Fruit fly (Drosophila melanogaster) whole organism, adult: Measurements from ENCODE around the gene Prat.
A peak's percentile ranks its signal among the peaks of the same experiment; 100 is the strongest.

Experiments
- CG11617 ChIP-seq: fragments of 200-800 bp; sonication (Bioruptor generic); optimal IDR thresholded peaks from 2 replicates; lab custom pipeline; 2017; ENCODE audit warnings: mild to moderate bottlenecking, missing biosample characterization, missing genetic modification reagents, missing genetic modification characterization
- CG12768 ChIP-seq: fragments of 200-800 bp; sonication (Bioruptor generic); optimal IDR thresholded peaks from 2 replicates; lab custom pipeline; 2017; ENCODE audit warnings: missing biosample characterization, missing genetic modification characterization, mild to moderate bottlenecking, moderate library complexity, missing genetic modification reagents
- CG14711 ChIP-seq: fragments of 200-800 bp; sonication (Bioruptor generic); optimal IDR thresholded peaks from 2 replicates; lab custom pipeline; 2018; ENCODE audit warnings: missing biosample characterization, mild to moderate bottlenecking, missing genetic modification characterization, moderate library complexity
- CG1620 ChIP-seq: fragments of 200-800 bp; sonication (Bioruptor generic); optimal IDR thresholded peaks from 2 replicates; lab custom pipeline; 2016; ENCODE audit warnings: missing biosample characterization, missing genetic modification characterization
- CG33017 ChIP-seq: fragments of 200-800 bp; sonication (Bioruptor generic); optimal IDR thresholded peaks from 2 replicates; lab custom pipeline; 2018; ENCODE audit warnings: missing biosample characterization, mild to moderate bottlenecking, missing genetic modification characterization, moderate library complexity
- CG5204 ChIP-seq: fragments of 200-800 bp; sonication (Bioruptor generic); optimal IDR thresholded peaks from 2 replicates; lab custom pipeline; 2016; ENCODE audit warnings: missing biosample characterization, missing genetic modification characterization
- CG7045 ChIP-seq: fragments of 200-800 bp; sonication (Bioruptor generic); optimal IDR thresholded peaks from 2 replicates; lab custom pipeline; 2017; ENCODE audit warnings: missing biosample characterization, mild to moderate bottlenecking, missing genetic modification characterization
- CG7101 ChIP-seq: fragments of 200-800 bp; sonication (Bioruptor generic); optimal IDR thresholded peaks from 2 replicates; lab custom pipeline; 2018; ENCODE audit warnings: missing biosample characterization, mild to moderate bottlenecking, missing genetic modification characterization, moderate library complexity
- Clk ChIP-seq: fragments of 200-800 bp; sonication (Bioruptor generic); optimal IDR thresholded peaks from 2 replicates; lab custom pipeline; 2017; ENCODE audit warnings: missing biosample characterization, missing genetic modification characterization
- Crg-1 ChIP-seq: fragments of 200-800 bp; sonication (Bioruptor generic); optimal IDR thresholded peaks from 2 replicates; lab custom pipeline; 2016; ENCODE audit warnings: missing biosample characterization, missing genetic modification characterization
- Hr96 ChIP-seq: fragments of 200-800 bp; sonication (Bioruptor generic); optimal IDR thresholded peaks from 2 replicates; lab custom pipeline; 2016; ENCODE audit warnings: missing biosample characterization, missing genetic modification characterization
- Mnt ChIP-seq: fragments of 200-800 bp; sonication (Bioruptor generic); optimal IDR thresholded peaks from 2 replicates; lab custom pipeline; 2016; ENCODE audit warnings: missing biosample characterization, mild to moderate bottlenecking, missing genetic modification characterization
- bab1 ChIP-seq: fragments of 200-800 bp; sonication (Bioruptor generic); optimal IDR thresholded peaks from 3 replicates; lab custom pipeline; 2019; ENCODE audit warnings: missing biosample characterization, mild to moderate bottlenecking, missing genetic modification characterization, moderate library complexity
- cic ChIP-seq: fragments of 200-800 bp; sonication (Bioruptor generic); optimal IDR thresholded peaks from 2 replicates; lab custom pipeline; 2017; ENCODE audit warnings: missing biosample characterization, mild to moderate bottlenecking, missing genetic modification characterization, moderate library complexity
- cnc ChIP-seq, 2 experiments: fragments of >200 bp; optimal IDR thresholded peaks; 2 replicates each; lab custom pipeline; 2017
- kay ChIP-seq: fragments of 200-800 bp; sonication (Bioruptor generic); peaks from one replicate; lab custom pipeline; 2016; ENCODE audit warnings: missing biosample characterization, missing genetic modification characterization, borderline replicate concordance
- ovo ChIP-seq: fragments of 200-800 bp; sonication (Bioruptor generic); optimal IDR thresholded peaks from 2 replicates; lab custom pipeline; 2016; ENCODE audit warnings: missing biosample characterization, missing genetic modification characterization
- pad ChIP-seq: fragments of 200-800 bp; sonication (Bioruptor generic); optimal IDR thresholded peaks from 3 replicates; lab custom pipeline; 2017; ENCODE audit warnings: missing biosample characterization, missing genetic modification characterization, mild to moderate bottlenecking, moderate library complexity, missing genetic modification reagents
- tj ChIP-seq: fragments of 200-800 bp; sonication (Bioruptor generic); optimal IDR thresholded peaks from 3 replicates; lab custom pipeline; 2017; ENCODE audit warnings: missing biosample characterization, mild to moderate bottlenecking, missing genetic modification characterization, moderate library complexity
- toe ChIP-seq: fragments of 200-800 bp; sonication (Bioruptor generic); optimal IDR thresholded peaks from 2 replicates; lab custom pipeline; 2016; ENCODE audit warnings: missing biosample characterization, missing genetic modification characterization

Prat gene

DNA sequence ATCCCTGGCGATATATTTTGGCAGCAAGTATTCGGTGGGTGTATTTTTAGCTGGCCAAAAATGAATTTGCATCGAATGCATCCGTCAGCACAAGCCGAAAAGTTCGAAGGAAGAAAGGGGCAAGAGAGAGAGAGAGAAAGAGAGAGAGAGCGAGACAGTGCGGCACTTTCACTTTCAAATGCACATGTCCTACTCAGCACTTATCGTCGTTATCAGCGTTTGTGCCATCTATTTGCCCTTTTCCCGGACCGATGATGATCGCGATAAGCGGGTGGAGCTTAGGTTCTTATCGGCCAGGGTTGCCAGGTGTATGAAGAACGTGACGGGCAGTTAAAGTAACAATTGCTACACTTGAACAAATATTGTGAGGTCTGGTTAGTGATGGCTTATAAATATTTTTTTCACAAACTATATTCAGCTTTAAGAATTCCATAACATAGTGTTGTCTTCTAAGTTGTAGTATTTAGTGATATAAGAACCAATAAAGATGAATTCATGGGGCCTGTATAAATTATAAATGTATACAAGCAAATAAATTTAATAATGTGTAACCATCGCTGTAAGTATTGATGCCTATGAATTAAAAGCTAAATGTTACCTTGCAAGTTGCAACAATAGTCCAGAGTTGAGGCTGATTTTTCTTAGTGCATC lies 33.2 kb upstream of the Prat start:
- TF ChIP-seq toe (GFP tag; lab: Kevin White, UChicago) (no peak), CG12768 (peak; percentile 65), kay (GFP tag; lab: Kevin White, UChicago) (no peak), ovo (no peak), CG11617 (peak; percentile 80), CG7101 (tag; lab: Kevin White, UChicago) (peak; percentile 64), cic (peak; percentile 15), Hr96 (GFP tag; lab: Kevin White, UChicago) (peak; percentile 26), Mnt (GFP tag; lab: Kevin White, UChicago) (peak; percentile 46), CG33017 (tag; lab: Kevin White, UChicago) (peak; percentile 68), pad (peak; percentile 16), CG14711 (tag; lab: Kevin White, UChicago) (peak; percentile 85), tj (GFP tag; lab: Kevin White, UChicago) (peak; percentile 51), bab1 (GFP tag; lab: Kevin White, UChicago) (no peak), CG1620 (GFP tag; lab: Kevin White, UChicago) (no peak), CG5204 (GFP tag; lab: Kevin White, UChicago) (peak; percentile 68), Clk (GFP tag; lab: Kevin White, UChicago) (no peak), cnc (optimal IDR thresholded peaks at IDR 0.05; lab: Kevin White, UChicago) (peak in 1 of 2 experiments; percentile 14), Crg-1 (no peak), CG7045 (GFP tag; lab: Kevin White, UChicago) (peak; percentile 5)

DNA sequence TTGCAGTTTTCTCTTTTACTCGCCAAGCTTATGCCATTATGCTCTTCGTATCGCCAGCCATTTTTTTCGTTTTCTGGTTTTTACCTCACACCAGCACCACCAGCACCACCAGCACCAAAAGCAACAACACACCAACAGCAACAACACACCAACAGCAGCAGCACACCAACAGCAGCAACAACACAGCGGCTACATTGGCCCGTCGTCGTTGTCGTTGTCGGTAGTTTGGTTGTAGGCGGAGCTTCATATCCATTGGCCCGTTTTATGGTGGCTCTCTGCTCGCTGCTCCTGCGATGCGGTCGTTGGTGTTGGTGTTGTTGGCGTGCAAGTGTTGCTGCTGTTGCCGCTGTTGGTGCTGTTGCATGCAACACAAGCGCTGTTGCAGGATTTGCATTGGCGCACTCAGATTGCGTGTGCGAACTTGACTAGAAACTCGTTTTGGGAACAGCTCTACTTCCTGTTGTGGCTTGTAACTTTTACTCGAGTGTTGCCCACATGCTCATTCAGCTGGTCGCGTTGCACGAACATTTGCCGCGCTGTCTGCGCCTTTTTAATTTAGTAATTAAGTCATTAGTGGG lies 25.3 kb upstream of the Prat start:
- TF ChIP-seq CG11617 = no peak

DNA sequence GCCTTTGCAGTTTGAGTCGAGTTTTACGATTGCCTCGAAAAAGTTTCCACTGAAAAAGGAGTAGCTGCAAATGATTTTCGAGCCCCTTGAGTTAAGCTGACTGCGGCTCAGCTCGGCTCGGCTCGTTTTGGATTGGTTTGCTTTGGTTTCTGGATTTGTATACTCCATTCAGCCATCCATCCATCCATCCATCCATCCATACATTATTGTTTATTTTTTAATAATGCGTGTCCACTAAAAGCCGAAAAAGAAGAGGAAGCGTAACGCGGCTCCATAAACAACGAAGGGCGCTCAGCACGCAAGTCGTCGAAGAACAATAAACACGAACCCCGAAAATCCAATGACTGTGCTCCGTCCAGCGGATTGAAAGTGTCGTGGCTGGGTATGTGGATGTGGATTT lies 14.8 kb upstream of the Prat start:
- TF ChIP-seq ovo = no peak
- no peak for TF ChIP-seq cic
- no peak for TF ChIP-seq CG1620 (GFP tag; lab: Kevin White, UChicago)
- no peak for TF ChIP-seq CG14711 (tag; lab: Kevin White, UChicago)
- no peak for TF ChIP-seq CG5204 (GFP tag; lab: Kevin White, UChicago)
- no peak for TF ChIP-seq bab1 (GFP tag; lab: Kevin White, UChicago)
- TF ChIP-seq CG7045 (GFP tag; lab: Kevin White, UChicago) = no peak
- no peak for TF ChIP-seq Hr96 (GFP tag; lab: Kevin White, UChicago)

DNA sequence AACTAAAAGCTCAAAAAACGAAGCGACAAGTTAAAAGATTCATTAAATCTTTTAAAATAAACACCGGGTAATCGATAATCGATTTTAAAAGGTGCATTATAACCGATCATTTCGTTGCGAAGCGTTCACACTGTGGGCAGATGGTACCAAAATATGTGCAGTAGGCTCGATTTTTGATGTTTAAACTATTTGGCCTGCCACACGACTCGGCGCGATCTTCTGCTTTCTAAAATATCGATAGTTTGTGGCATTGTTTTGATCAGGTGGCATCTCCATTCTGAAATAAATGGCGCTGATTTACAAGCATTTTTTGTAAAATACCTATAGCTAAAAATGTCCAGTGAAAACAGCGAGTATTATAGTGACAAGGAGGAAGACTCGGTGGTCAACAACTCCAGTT lies 8.6 kb upstream of the Prat start, which contains the start of the genes CG10445 and lds:
CG10445 (minus strand) TSS at position 104 of the 400 bp plus-strand sequence.
lds (plus strand) TSS at position 236 of the 400 bp plus-strand sequence.
- TF ChIP-seq bab1 (GFP tag; lab: Kevin White, UChicago) (peak; percentile 7), tj (GFP tag; lab: Kevin White, UChicago) (peak; percentile 25), Mnt (GFP tag; lab: Kevin White, UChicago) (no peak)

DNA sequence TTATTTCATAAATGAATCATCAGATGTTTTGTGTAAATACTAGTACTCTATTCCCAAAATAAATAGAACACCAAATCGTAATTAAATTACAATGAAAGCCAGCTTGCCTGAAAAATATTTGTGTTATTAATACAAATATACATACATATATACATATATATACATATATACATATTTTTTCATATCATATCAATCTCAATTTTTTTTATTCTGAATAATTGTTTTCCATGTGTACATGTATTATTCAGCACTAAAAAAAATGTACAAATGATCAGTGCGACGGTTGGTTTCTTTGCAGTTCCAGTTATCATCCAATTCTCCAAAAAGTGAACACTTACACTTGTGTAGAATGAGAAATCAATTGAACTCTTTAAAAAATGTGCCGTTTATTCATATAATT lies 2.0 kb upstream of the Prat start, which contains the start of gene kipf:
kipf (plus strand) TSS at position 301 of the 400 bp plus-strand sequence.
- TF ChIP-seq ovo (peak; percentile 67), kay (GFP tag; lab: Kevin White, UChicago) (no peak), CG33017 (tag; lab: Kevin White, UChicago) (no peak), tj (GFP tag; lab: Kevin White, UChicago) (no peak), Mnt (GFP tag; lab: Kevin White, UChicago) (no peak), CG1620 (GFP tag; lab: Kevin White, UChicago) (no peak), bab1 (GFP tag; lab: Kevin White, UChicago) (no peak), CG7101 (tag; lab: Kevin White, UChicago) (no peak), pad (peak; percentile 50)

DNA sequence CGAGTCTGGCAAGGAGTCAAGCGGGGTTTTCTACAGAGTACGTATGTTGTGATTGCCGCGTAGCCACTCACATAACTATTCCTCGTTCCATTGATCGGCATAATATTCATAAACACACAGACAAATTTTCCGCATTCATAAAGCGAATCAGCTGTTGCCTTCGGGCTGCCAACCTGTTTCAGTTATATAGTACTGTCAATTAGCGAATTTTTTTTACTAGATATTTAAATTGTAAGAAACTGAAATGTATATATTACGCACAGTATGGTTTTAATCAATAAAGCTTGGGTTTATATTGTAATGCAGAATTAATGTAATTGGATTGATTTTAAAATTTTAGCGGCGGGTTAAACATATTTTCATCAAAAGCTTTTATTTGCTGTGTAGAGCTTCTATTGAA lies 1.6 kb upstream of the Prat start, which contains the start of gene Rfk:
Rfk (minus strand) TSS at position 152 of the 400 bp plus-strand sequence.
- TF ChIP-seq Mnt (GFP tag; lab: Kevin White, UChicago) = peak; percentile 42
- no peak for TF ChIP-seq kay (GFP tag; lab: Kevin White, UChicago)
- peak; percentile 35 for TF ChIP-seq bab1 (GFP tag; lab: Kevin White, UChicago)
- peak; percentile 55 for TF ChIP-seq tj (GFP tag; lab: Kevin White, UChicago)
- TF ChIP-seq CG12768 = peak; percentile 55
- no peak for TF ChIP-seq pad
- peak; percentile 95 for TF ChIP-seq cic
- peak; percentile 39 for TF ChIP-seq CG7101 (tag; lab: Kevin White, UChicago)
- TF ChIP-seq CG11617 = peak; percentile 26
- peak; percentile 33 for TF ChIP-seq Crg-1

DNA sequence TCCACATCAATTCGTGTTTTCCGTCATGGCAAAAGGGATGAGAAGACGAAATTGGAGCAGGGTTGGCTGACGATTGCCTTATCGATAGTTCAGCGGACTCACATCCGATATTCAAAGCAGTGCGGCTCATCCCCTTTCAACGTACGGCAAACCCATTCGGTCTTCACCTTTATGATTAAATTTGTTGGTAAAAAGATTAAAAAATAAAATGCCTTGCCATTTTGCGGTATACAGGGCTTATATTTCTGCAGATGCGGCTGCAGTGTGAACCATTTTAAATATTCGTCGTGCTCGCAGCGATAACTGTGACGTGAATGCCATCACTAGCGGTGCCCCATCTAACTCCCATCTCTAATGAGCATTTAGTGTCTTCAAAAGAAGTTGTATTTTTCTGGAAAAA lies 4.3 kb downstream of the Prat start, which contains the start of the genes Taf7 and EMC1:
Taf7 (plus strand) TSS at position 23 of the 400 bp plus-strand sequence.
EMC1 (minus strand) TSS at position 53 of the 400 bp plus-strand sequence.
- TF ChIP-seq pad (peak; percentile 19), Hr96 (GFP tag; lab: Kevin White, UChicago) (peak; percentile 66), kay (GFP tag; lab: Kevin White, UChicago) (no peak), toe (GFP tag; lab: Kevin White, UChicago) (peak; percentile 73), bab1 (GFP tag; lab: Kevin White, UChicago) (peak; percentile 32), Mnt (GFP tag; lab: Kevin White, UChicago) (peak; percentile 58), CG1620 (GFP tag; lab: Kevin White, UChicago) (peak; percentile 35), CG33017 (tag; lab: Kevin White, UChicago) (no peak), CG5204 (GFP tag; lab: Kevin White, UChicago) (no peak), CG14711 (tag; lab: Kevin White, UChicago) (peak; percentile 36), CG11617 (peak; percentile 30), ovo (no peak), cnc (optimal IDR thresholded peaks at IDR 0.05; lab: Kevin White, UChicago) (no peak), Crg-1 (no peak), CG7045 (GFP tag; lab: Kevin White, UChicago) (no peak), Clk (GFP tag; lab: Kevin White, UChicago) (no peak), tj (GFP tag; lab: Kevin White, UChicago) (peak; percentile 53), CG7101 (tag; lab: Kevin White, UChicago) (peak; percentile 31), CG12768 (no peak), cic (no peak)
